Fruit fly (Drosophila melanogaster): ENCODE data around the gene x16.
A peak's percentile ranks its signal among the peaks of the same experiment; 100 is the strongest.

The x16 gene

DNA sequence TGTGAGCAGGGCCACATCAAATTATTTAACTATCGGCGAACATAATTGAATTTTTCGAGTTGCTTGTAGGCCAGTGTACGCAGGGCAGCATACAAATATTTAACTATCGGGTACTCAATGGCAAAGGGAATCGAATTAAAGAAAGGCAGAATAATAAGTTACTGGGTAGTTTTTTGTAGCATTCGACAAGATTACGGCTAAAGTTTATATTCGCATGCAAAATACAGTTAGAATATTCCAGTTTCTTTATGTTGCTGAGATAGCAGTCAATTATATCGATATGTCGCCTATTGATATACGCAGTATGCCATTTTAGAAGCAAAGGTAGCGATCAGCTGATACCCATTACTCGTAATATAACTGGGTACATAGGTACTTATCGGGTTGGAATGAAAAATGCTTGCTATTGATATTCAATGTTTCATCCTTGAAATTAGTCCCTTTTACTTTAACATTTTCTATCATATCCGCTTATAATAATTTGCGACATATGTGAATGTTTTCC lies 48.1 kb upstream of the x16 start (continued):
- TF ChIP-seq Dp (GFP tag; optimal IDR thresholded peaks at IDR 0.05) (no peak), CG4730 (GFP tag; IDR thresholded peaks at IDR 0.05) (no peak), vnd (GFP tag; IDR thresholded peaks at IDR 0.05; ENCODE audit: partially characterized antibody) (peak; percentile 57), CG12299 (tag; optimal IDR thresholded peaks at IDR 0.05) (peak; percentile 33), CG4854 (GFP tag; optimal IDR thresholded peaks at IDR 0.05) (peak; percentile 30), Gsc (GFP tag; IDR thresholded peaks at IDR 0.05) (no peak), stwl (tag; optimal IDR thresholded peaks at IDR 0.05) (peak; percentile 14), tna (GFP tag; IDR thresholded peaks at IDR 0.05; ENCODE audit: partially characterized antibody) (peak; percentile 56; the same call in 1 of the 2 replicates), dmrt99B (tag; optimal IDR thresholded peaks at IDR 0.05) (no peak), h (optimal IDR thresholded peaks at IDR 0.05) (no peak), Atf6 (GFP tag; IDR thresholded peaks at IDR 0.05) (0 out of 2 replicates have a peak, but pooled peaks have one; percentile 50), abd-A (tag; optimal IDR thresholded peaks at IDR 0.05) (no peak), Scr (GFP tag; IDR thresholded peaks at IDR 0.05; ENCODE audit: partially characterized antibody) (peak; percentile 86), Poxn (GFP tag; IDR thresholded peaks at IDR 0.05) (no peak), Bgb (GFP tag; IDR thresholded peaks at IDR 0.05; ENCODE audit: partially characterized antibody) (peak; percentile 75), CG5953 (GFP tag; IDR thresholded peaks at IDR 0.05) (peak; percentile 64), pfk (GFP tag; optimal IDR thresholded peaks at IDR 0.05) (no peak), CG13775 (GFP tag; optimal IDR thresholded peaks at IDR 0.05) (peak; percentile 54), CG6765 (GFP tag; optimal IDR thresholded peaks at IDR 0.05) (no peak), knrl (GFP tag; IDR thresholded peaks at IDR 0.05; ENCODE audit: partially characterized antibody) (no peak; the same call in 1 of the 3 replicates), slou (GFP tag; optimal IDR thresholded peaks at IDR 0.05) (no peak), Fer1 (GFP tag; optimal IDR thresholded peaks at IDR 0.05) (peak; percentile 63), Drgx (GFP tag; IDR thresholded peaks at IDR 0.05) (peak; percentile 53; the same call in 1 of the 2 replicates), PHDP (tag; optimal IDR thresholded peaks at IDR 0.05) (peak; percentile 51), so (GFP tag; IDR thresholded peaks at IDR 0.05) (0 out of 3 replicates have a peak, but pooled peaks have one; percentile 37), CG5180 (GFP tag; optimal IDR thresholded peaks at IDR 0.05) (no peak), CG12744 (GFP tag; optimal IDR thresholded peaks at IDR 0.05) (no peak), Dbx (GFP tag; IDR thresholded peaks at IDR 0.05) (peak; percentile 55; the same call in 1 of the 3 replicates), E2f1 (GFP tag; IDR thresholded peaks at IDR 0.05) (no peak), CG7839 (tag; optimal IDR thresholded peaks at IDR 0.05) (peak; percentile 61), hb (GFP tag; IDR thresholded peaks at IDR 0.05; ENCODE audit: partially characterized antibody) (peak; percentile 25; the same call in 2 of the 3 replicates), Sry-β (GFP tag; optimal IDR thresholded peaks at IDR 0.05) (no peak), CG13894 (tag; optimal IDR thresholded peaks at IDR 0.05) (no peak), Doc3 (GFP tag; IDR thresholded peaks at IDR 0.05; ENCODE audit: partially characterized antibody) (peak; percentile 91), lov (optimal IDR thresholded peaks at IDR 0.05) (no peak), lov (GFP tag; IDR thresholded peaks at IDR 0.05) (no peak), Med (GFP tag) (peak; percentile 95), D (optimal IDR thresholded peaks at IDR 0.05) (no peak), D (GFP tag; optimal IDR thresholded peaks at IDR 0.05) (no peak), CG16815 (GFP tag; optimal IDR thresholded peaks at IDR 0.05) (no peak), zen (tag; optimal IDR thresholded peaks at IDR 0.05) (no peak), YL-1 (GFP tag; optimal IDR thresholded peaks at IDR 0.05) (peak; percentile 22), zen2 (GFP tag; IDR thresholded peaks at IDR 0.05; ENCODE audit: partially characterized antibody) (peak; percentile 88), CG4820 (GFP tag; optimal IDR thresholded peaks at IDR 0.05) (peak; percentile 26), Six4 (GFP tag; optimal IDR thresholded peaks at IDR 0.05) (peak; percentile 20), Neu2 (GFP tag; optimal IDR thresholded peaks at IDR 0.05; ENCODE audit: borderline replicate concordance) (no peak), chn (GFP tag; optimal IDR thresholded peaks at IDR 0.05) (peak; percentile 43), sens (GFP tag) (peak; percentile 92), CG14710 (tag; optimal IDR thresholded peaks at IDR 0.05) (no peak), CG18619 (GFP tag; optimal IDR thresholded peaks at IDR 0.05) (peak; percentile 41)

Data from whole organism, embryonic.